Fruit fly (Drosophila melanogaster): Measurements from ENCODE around the gene brwl.
A peak's percentile ranks its signal among the peaks of the same experiment; 100 is the strongest.

Gene brwl

DNA sequence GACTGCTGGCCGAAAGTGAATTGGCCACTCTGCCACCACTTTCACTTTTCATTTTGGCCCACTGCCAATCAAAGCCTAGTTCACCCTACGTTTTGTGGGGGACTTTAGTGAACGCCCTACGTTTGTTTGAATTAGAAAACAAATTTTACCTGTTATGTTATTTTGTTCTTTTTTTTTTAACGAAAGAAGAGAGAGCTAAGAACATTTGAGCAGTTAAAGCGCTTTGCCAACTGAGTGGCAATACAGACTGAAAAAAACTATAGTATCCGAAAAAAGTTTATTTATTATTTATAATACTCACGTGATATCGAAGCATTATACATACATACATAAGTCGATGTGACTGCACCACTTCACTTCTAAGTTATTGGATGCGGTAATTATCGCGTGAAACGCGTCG lies 49.2 kb downstream of the brwl start (continued):
- TF ChIP-seq pros (GFP tag; optimal IDR thresholded peaks at IDR 0.05), result no peak
- no peak for TF ChIP-seq mld (GFP tag; IDR thresholded peaks at IDR 0.05; ENCODE audit: partially characterized antibody)
- TF ChIP-seq CG9876 (GFP tag; optimal IDR thresholded peaks at IDR 0.05), result no peak
- TF ChIP-seq CG11085 (GFP tag; IDR thresholded peaks at IDR 0.05), result no peak
- no peak for TF ChIP-seq CG33213 (GFP tag; optimal IDR thresholded peaks at IDR 0.05)
- TF ChIP-seq ttk (GFP tag; IDR thresholded peaks at IDR 0.05), result no peak
- peak; percentile 6 for TF ChIP-seq Hsf (GFP tag; optimal IDR thresholded peaks at IDR 0.05)
- TF ChIP-seq CG18262 (tag; optimal IDR thresholded peaks at IDR 0.05), result peak; percentile 12
- no peak for TF ChIP-seq grau (tag; optimal IDR thresholded peaks at IDR 0.05)
- no peak for TF ChIP-seq klu (GFP tag; IDR thresholded peaks at IDR 0.05)
- TF ChIP-seq Dref (GFP tag; IDR thresholded peaks at IDR 0.05), result no peak
- no peak for TF ChIP-seq CG9797 (GFP tag; optimal IDR thresholded peaks at IDR 0.05)
- no peak for TF ChIP-seq D19B (GFP tag; optimal IDR thresholded peaks at IDR 0.05)
- TF ChIP-seq CG3847 (GFP tag; IDR thresholded peaks at IDR 0.05), result no peak
- TF ChIP-seq CG5180 (GFP tag; optimal IDR thresholded peaks at IDR 0.05), result no peak
- TF ChIP-seq CG15269 (tag; optimal IDR thresholded peaks at IDR 0.05), result peak; percentile 42
- TF ChIP-seq Hmr (GFP tag; optimal IDR thresholded peaks at IDR 0.05), result peak; percentile 34
- no peak for TF ChIP-seq Atf6 (GFP tag; IDR thresholded peaks at IDR 0.05)
- TF ChIP-seq CG3726 (GFP tag; IDR thresholded peaks at IDR 0.05), result no peak
- TF ChIP-seq CG14441 (GFP tag; IDR thresholded peaks at IDR 0.05), result no peak
- TF ChIP-seq HLH3B (GFP tag; IDR thresholded peaks at IDR 0.05), result no peak
- no peak for TF ChIP-seq sug (tag; optimal IDR thresholded peaks at IDR 0.05)
- no peak for TF ChIP-seq CG14014 (GFP tag; IDR thresholded peaks at IDR 0.05)
- no peak for TF ChIP-seq Taf1 (GFP tag; IDR thresholded peaks at IDR 0.05)
- no peak for TF ChIP-seq ro (GFP tag; IDR thresholded peaks at IDR 0.05)
- TF ChIP-seq Ravus (GFP tag; IDR thresholded peaks at IDR 0.05), result no peak
- no peak for TF ChIP-seq Hand (GFP tag; optimal IDR thresholded peaks at IDR 0.05)
- no peak for TF ChIP-seq hth (optimal IDR thresholded peaks at IDR 0.05)
- TF ChIP-seq cas (GFP tag; IDR thresholded peaks at IDR 0.05), result no peak
- no peak for TF ChIP-seq pho (GFP tag; optimal IDR thresholded peaks at IDR 0.05)
- TF ChIP-seq CG4328 (GFP tag; optimal IDR thresholded peaks at IDR 0.05), result no peak
- TF ChIP-seq Lim3 (GFP tag; IDR thresholded peaks at IDR 0.05), result no peak
- no peak for TF ChIP-seq CG2202 (tag; optimal IDR thresholded peaks at IDR 0.05)
- no peak for TF ChIP-seq Mrtf (GFP tag; IDR thresholded peaks at IDR 0.05)
- no peak for TF ChIP-seq CG34224 (GFP tag; IDR thresholded peaks at IDR 0.05; ENCODE audit: partially characterized antibody)
- TF ChIP-seq CG12104 (GFP tag; optimal IDR thresholded peaks at IDR 0.05), result peak; percentile 25
- TF ChIP-seq CG6175 (GFP tag; IDR thresholded peaks at IDR 0.05), result no peak
- no peak for TF ChIP-seq crol (GFP tag; IDR thresholded peaks at IDR 0.05)
- TF ChIP-seq sna (GFP tag; IDR thresholded peaks at IDR 0.05; ENCODE audit: partially characterized antibody), result no peak
- TF ChIP-seq CG13894 (tag; optimal IDR thresholded peaks at IDR 0.05), result no peak
- no peak for TF ChIP-seq Tbp (GFP tag; optimal IDR thresholded peaks at IDR 0.05)
- TF ChIP-seq H2.0 (GFP tag; IDR thresholded peaks at IDR 0.05), result no peak
- TF ChIP-seq CG6689 (GFP tag; IDR thresholded peaks at IDR 0.05), result no peak
- no peak for TF ChIP-seq Optix (GFP tag; IDR thresholded peaks at IDR 0.05)
- no peak for TF ChIP-seq CG6791 (GFP tag; IDR thresholded peaks at IDR 0.05; ENCODE audit: partially characterized antibody)
- TF ChIP-seq CG12236 (GFP tag; optimal IDR thresholded peaks at IDR 0.05), result no peak
- TF ChIP-seq C15 (GFP tag; IDR thresholded peaks at IDR 0.05), result no peak
- no peak for TF ChIP-seq tna (GFP tag; IDR thresholded peaks at IDR 0.05; ENCODE audit: partially characterized antibody)
- no peak for TF ChIP-seq CG10565 (GFP tag; optimal IDR thresholded peaks at IDR 0.05)
- TF ChIP-seq trem (tag; optimal IDR thresholded peaks at IDR 0.05), result no peak
- TF ChIP-seq CG34376 (GFP tag; optimal IDR thresholded peaks at IDR 0.05), result no peak
- no peak for TF ChIP-seq repo (GFP tag; optimal IDR thresholded peaks at IDR 0.05)
- no peak for TF ChIP-seq CrebB (tag; optimal IDR thresholded peaks at IDR 0.05)
